Worm (Caenorhabditis elegans) whole organism, early embryonic: ENCODE data around the gene ZK622.1.

Experiments
- B0310.2 ChIP-seq: sonication (generic microtip); optimal IDR thresholded peaks from 2 replicates; lab custom pipeline; 2016; ENCODE audit warnings: mild to moderate bottlenecking, missing genetic modification characterization, missing compliant biosample characterization
- F13C5.2 ChIP-seq: sonication (generic microtip); optimal IDR thresholded peaks from 2 replicates; lab custom pipeline; 2017; ENCODE audit warnings: mild to moderate bottlenecking, missing genetic modification characterization, inconsistent platforms, missing compliant biosample characterization
- aly-1 ChIP-seq: sonication (generic microtip); optimal IDR thresholded peaks from 2 replicates; lab custom pipeline; 2016; ENCODE audit warnings: missing genetic modification characterization, missing compliant biosample characterization
- ama-1 ChIP-seq: fragments of 150-350 bp; optimal IDR thresholded peaks from 2 replicates; lab custom pipeline; 2014
- ceh-13 ChIP-seq: fragments of 200-800 bp; sonication (Bioruptor generic); optimal IDR thresholded peaks from 2 replicates; lab custom pipeline; 2018; ENCODE audit warnings: mild to moderate bottlenecking, missing genetic modification characterization, missing compliant biosample characterization
- ceh-36 ChIP-seq: sonication (generic microtip); optimal IDR thresholded peaks from 2 replicates; lab custom pipeline; 2016; ENCODE audit warnings: missing genetic modification characterization, inconsistent platforms, missing compliant biosample characterization
- ets-7 ChIP-seq: sonication (generic microtip); optimal IDR thresholded peaks from 2 replicates; lab custom pipeline; 2016; ENCODE audit warnings: missing genotype, missing genetic modification characterization, missing compliant biosample characterization
- flt-1 ChIP-seq: fragments of 200-800 bp; sonication (Bioruptor generic); IDR thresholded peaks from 2 replicates; pipeline ENCODE4 v1.3.6; 2022; ENCODE audit warnings: missing genetic modification characterization, missing compliant biosample characterization
- hmbx-1 ChIP-seq: sonication (generic microtip); optimal IDR thresholded peaks from 2 replicates; lab custom pipeline; 2016; ENCODE audit warnings: mild to moderate bottlenecking, missing genetic modification characterization, missing compliant biosample characterization
- hmg-4 ChIP-seq: fragments of 200-800 bp; sonication (Bioruptor generic); optimal IDR thresholded peaks from 2 replicates; lab custom pipeline; 2018; ENCODE audit warnings: mild to moderate bottlenecking, missing genetic modification characterization, missing compliant biosample characterization
- hnd-1 ChIP-seq: sonication (generic microtip); optimal IDR thresholded peaks from 2 replicates; lab custom pipeline; 2016; ENCODE audit warnings: missing genetic modification characterization, missing compliant biosample characterization
- pes-1 ChIP-seq: fragments of 200-800 bp; sonication (Bioruptor generic); IDR thresholded peaks from 2 replicates; pipeline ENCODE4 v1.3.6; 2022; ENCODE audit warnings: missing genetic modification reagents, missing genetic modification characterization, missing compliant biosample characterization
- scrt-1 ChIP-seq: fragments of 200-800 bp; sonication (Bioruptor generic); IDR thresholded peaks from 2 replicates; pipeline ENCODE4 v1.3.6; 2022; ENCODE audit warnings: missing genetic modification characterization, missing compliant biosample characterization
- sea-1 ChIP-seq: fragments of 200-800 bp; sonication (Bioruptor generic); conservative IDR thresholded peaks from 2 replicates; pipeline ENCODE4 v1.3.6; 2022; ENCODE audit warnings: missing genetic modification characterization, missing compliant biosample characterization
- tbx-11 ChIP-seq: fragments of 200-800 bp; sonication (Bioruptor generic); IDR thresholded peaks from 2 replicates; pipeline ENCODE4 v1.3.6; 2022; ENCODE audit warnings: missing genetic modification characterization, missing compliant biosample characterization
- tbx-37 ChIP-seq: fragments of 200-800 bp; sonication (Bioruptor generic); conservative IDR thresholded peaks from 2 replicates; pipeline ENCODE4 v1.3.6; 2022; ENCODE audit warnings: missing genetic modification reagents, missing genetic modification characterization, missing compliant biosample characterization
- tra-4 ChIP-seq: sonication (generic microtip); optimal IDR thresholded peaks from 2 replicates; lab custom pipeline; 2017; ENCODE audit warnings: missing genetic modification characterization, missing compliant biosample characterization

Gene ZK622.1

DNA sequence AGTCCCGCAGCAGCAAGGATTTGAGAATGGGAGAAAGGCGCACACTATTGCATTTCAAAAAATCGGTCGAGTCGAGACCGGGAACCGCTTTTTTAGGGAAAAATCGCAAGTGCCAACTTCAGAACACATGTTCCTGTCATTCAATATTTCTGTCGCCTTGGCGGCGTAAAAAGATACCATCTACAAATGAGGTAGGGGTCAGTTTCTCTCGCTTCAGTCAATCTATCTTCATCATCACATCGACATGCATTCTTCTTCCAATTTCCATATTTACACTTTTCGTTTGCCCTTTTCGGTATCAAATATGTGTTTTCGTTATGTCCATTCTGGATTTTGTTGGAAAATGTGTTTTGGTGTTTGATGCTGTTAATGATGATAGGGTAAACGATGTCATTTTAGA, 4.1 kb downstream of the ZK622.1 start:
- TF ChIP-seq tbx-37 (no peak), hnd-1 (tag; lab: Kevin White, UChicago) (no peak), aly-1 (tag; lab: Kevin White, UChicago) (no peak), B0310.2 (tag; lab: Kevin White, UChicago) (no peak), ama-1 (no peak), hmg-4 (no peak), sea-1 (no peak), ceh-13 (GFP tag; lab: Kevin White, UChicago) (no peak), ets-7 (tag; lab: Kevin White, UChicago) (no peak), F13C5.2 (tag; lab: Kevin White, UChicago) (no peak), scrt-1 (GFP tag; lab: Robert Waterston, UW) (no peak)

DNA sequence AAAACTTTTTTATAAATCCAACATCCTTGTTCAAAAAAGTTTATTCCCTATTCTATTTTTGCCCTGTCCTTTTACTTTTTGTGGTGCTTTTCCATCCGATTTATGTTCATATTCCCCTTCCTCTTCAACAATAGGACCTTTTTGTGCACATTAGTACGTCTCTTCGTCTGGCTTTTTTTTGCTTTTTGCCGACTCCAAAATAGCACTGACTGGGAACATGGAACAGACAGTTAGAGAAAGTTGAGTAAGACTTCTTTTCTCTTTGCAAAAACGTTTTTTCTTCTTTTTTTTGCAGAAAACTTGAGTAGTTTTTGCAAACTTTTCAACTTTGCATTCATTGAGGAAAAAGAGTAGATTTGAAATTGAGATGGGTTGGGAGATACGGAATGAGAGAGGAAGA, 8.2 kb downstream of the ZK622.1 start:
- TF ChIP-seq pes-1, result no peak
- no peak for TF ChIP-seq ceh-13 (GFP tag; lab: Kevin White, UChicago)
- TF ChIP-seq B0310.2 (tag; lab: Kevin White, UChicago), result no peak
- TF ChIP-seq ceh-36, result no peak
- no peak for TF ChIP-seq F13C5.2 (tag; lab: Kevin White, UChicago)
- TF ChIP-seq tra-4 (tag; lab: Kevin White, UChicago), result no peak
- TF ChIP-seq ets-7 (tag; lab: Kevin White, UChicago), result no peak
- TF ChIP-seq tbx-37, result no peak
- no peak for TF ChIP-seq ama-1
- no peak for TF ChIP-seq sea-1
- TF ChIP-seq tbx-11 (GFP tag; lab: Robert Waterston, UW), result no peak
- TF ChIP-seq scrt-1 (GFP tag; lab: Robert Waterston, UW), result no peak
- no peak for TF ChIP-seq aly-1 (tag; lab: Kevin White, UChicago)
- TF ChIP-seq hnd-1 (tag; lab: Kevin White, UChicago), result no peak
- no peak for TF ChIP-seq flt-1 (GFP tag; lab: Robert Waterston, UW)

DNA sequence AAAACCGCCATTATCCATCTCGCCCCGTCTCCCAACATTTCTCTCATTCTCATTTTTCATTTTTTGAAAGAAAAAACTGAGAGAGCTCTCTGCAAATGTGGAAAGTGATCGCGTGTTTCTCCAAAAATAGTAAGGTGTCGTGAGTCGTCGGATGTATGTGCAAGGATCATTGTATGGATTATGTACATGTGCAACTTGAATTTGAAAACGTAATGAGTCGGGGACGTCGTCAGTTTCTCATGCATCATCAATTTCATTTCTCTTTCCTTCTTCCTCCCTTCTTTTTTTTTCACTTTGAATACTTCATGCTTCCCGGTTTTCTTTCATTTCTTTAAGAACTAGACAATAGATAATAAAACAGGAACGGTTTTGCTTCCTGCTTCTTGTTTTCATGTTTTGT, 11.5 kb downstream of the ZK622.1 start:
- TF ChIP-seq tbx-37 (no peak), aly-1 (tag; lab: Kevin White, UChicago) (no peak), F13C5.2 (tag; lab: Kevin White, UChicago) (no peak), tra-4 (tag; lab: Kevin White, UChicago) (no peak), sea-1 (no peak), ceh-36 (no peak), B0310.2 (tag; lab: Kevin White, UChicago) (no peak), hmg-4 (no peak), scrt-1 (GFP tag; lab: Robert Waterston, UW) (no peak)

DNA sequence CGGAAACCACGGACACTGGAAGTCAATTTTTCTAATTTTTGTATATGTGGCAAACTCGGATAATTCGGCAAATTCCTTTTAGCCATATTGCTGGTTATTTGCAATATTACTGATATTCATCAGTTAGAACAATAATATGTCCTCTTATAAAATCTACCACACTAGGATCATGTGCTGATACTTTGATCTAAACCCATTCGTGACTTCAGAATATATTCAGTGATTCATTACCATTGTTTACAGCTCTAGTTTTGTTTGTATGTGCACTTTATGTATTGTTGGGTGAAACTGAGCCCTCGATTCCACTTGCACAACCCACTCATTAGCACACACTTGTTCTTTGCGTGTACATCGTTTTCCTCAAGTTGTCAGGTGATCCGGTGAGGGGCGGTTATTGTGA, 12.6 kb downstream of the ZK622.1 start:
- no peak for TF ChIP-seq B0310.2 (tag; lab: Kevin White, UChicago)
- TF ChIP-seq F13C5.2 (tag; lab: Kevin White, UChicago), result no peak
- no peak for TF ChIP-seq ama-1
- no peak for TF ChIP-seq aly-1 (tag; lab: Kevin White, UChicago)
- TF ChIP-seq ceh-13 (GFP tag; lab: Kevin White, UChicago), result no peak
- TF ChIP-seq tbx-11 (GFP tag; lab: Robert Waterston, UW), result no peak
- no peak for TF ChIP-seq hmg-4
- no peak for TF ChIP-seq hmbx-1 (tag; lab: Kevin White, UChicago)
- no peak for TF ChIP-seq pes-1
- TF ChIP-seq ceh-36, result no peak
- TF ChIP-seq tbx-37, result no peak
- TF ChIP-seq sea-1, result no peak
- TF ChIP-seq ets-7 (tag; lab: Kevin White, UChicago), result no peak
- no peak for TF ChIP-seq scrt-1 (GFP tag; lab: Robert Waterston, UW)
- no peak for TF ChIP-seq flt-1 (GFP tag; lab: Robert Waterston, UW)

DNA sequence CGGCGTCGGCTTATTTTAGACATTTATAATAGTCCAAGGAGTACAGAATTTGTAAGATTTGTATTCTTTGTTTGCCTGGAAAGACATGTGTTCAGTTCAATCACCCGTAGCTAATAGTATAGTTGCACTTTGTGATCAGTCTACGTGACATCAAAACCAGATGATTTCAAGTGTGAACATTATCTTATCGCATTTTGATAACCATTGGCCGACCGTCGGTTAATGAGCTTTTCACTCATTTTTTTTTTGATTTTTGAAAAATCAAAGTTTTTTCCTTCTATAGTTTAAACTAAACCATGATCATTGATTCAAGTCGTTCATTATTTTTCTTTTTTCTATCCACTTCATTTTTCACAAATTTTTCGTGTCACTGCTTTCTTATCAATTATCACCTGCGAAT, 13.6 kb downstream of the ZK622.1 start:
- TF ChIP-seq tbx-37 (no peak), ets-7 (tag; lab: Kevin White, UChicago) (no peak)

DNA sequence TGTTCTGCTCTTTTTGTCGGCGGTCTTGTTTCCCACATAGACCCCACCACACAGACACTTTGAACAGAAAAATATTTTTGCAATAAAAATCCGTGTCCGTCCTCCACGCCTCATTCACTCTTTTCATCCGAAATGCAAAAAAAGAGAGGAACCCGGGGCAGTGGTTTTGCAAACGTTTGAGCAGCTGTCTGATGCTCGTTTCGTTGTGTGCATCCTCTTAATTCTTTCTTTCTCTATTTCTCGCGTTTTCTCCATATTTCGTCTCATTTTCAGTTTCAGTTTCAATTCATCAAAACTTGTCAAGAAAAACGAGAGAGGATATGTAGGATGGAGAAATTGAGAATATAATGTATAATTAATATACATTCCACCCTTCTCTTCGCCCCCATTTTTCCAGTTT, 15.4 kb downstream of the ZK622.1 start:
- no peak for TF ChIP-seq tra-4 (tag; lab: Kevin White, UChicago)
- TF ChIP-seq tbx-11 (GFP tag; lab: Robert Waterston, UW), result no peak
- TF ChIP-seq tbx-37, result no peak
- TF ChIP-seq scrt-1 (GFP tag; lab: Robert Waterston, UW), result no peak
- no peak for TF ChIP-seq aly-1 (tag; lab: Kevin White, UChicago)
- no peak for TF ChIP-seq ama-1
- no peak for TF ChIP-seq ceh-13 (GFP tag; lab: Kevin White, UChicago)

DNA sequence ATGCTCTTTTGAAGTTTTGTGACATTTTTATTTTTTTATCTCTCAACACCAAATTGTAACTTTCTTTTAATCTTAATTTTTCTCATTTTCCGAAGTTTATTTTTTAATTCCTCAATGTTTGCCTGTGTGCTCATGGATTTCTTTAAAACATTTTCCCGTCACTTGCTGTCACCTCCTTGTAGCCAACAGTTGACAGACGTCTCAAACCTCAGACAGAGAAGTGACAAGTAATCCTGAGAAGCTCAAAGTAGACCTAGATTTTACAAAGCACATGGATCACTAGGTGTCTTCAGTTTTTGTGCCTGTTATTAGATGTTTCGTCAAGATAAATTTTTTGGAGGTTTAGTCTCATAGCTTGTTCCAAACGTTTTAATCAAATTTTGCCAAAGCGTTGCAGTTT, 16.1 kb downstream of the ZK622.1 start:
- TF ChIP-seq pes-1, result no peak

DNA sequence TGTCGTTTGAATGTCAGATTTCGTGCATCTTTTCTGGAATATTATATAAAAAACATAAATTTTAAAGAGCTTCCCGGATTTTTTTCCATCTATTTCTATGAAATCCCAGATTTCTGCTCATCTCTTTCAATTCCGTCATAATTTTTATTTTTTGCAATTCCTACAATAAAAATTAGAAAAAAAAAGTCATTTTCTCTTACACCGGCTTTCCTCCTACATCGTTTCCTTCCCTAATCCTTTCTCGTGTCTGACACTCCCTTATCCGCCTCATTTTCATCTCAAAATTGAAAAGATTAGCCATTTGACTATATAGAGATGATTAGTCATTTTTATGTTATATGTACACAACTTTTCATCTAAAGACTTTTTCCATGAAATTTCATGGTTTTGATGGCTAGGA, 17.2 kb downstream of the ZK622.1 start:
- TF ChIP-seq ceh-13 (GFP tag; lab: Kevin White, UChicago), result no peak
- TF ChIP-seq F13C5.2 (tag; lab: Kevin White, UChicago), result no peak
- TF ChIP-seq ceh-36, result no peak
- no peak for TF ChIP-seq tra-4 (tag; lab: Kevin White, UChicago)
- no peak for TF ChIP-seq ets-7 (tag; lab: Kevin White, UChicago)
- TF ChIP-seq tbx-11 (GFP tag; lab: Robert Waterston, UW), result no peak
- TF ChIP-seq pes-1, result no peak
- no peak for TF ChIP-seq flt-1 (GFP tag; lab: Robert Waterston, UW)
- TF ChIP-seq aly-1 (tag; lab: Kevin White, UChicago), result no peak
- TF ChIP-seq hnd-1 (tag; lab: Kevin White, UChicago), result no peak
- TF ChIP-seq ama-1, result no peak
- no peak for TF ChIP-seq hmbx-1 (tag; lab: Kevin White, UChicago)
- no peak for TF ChIP-seq scrt-1 (GFP tag; lab: Robert Waterston, UW)
- no peak for TF ChIP-seq sea-1
- TF ChIP-seq tbx-37, result no peak
- TF ChIP-seq hmg-4, result no peak
- no peak for TF ChIP-seq B0310.2 (tag; lab: Kevin White, UChicago)
